Worm (Caenorhabditis elegans): ENCODE measurements around the gene slc-25A29.

slc-25A29 gene

ce11 chrV:14610781-14611180, 47.2 kb downstream of the slc-25A29 start:
- TF ChIP-seq akir-1 (GFP tag; optimal IDR thresholded peaks at IDR 0.05): no peak
- no peak for TF ChIP-seq Y67H2A.10 (GFP tag; conservative IDR thresholded peaks at IDR 0.05)
- TF ChIP-seq pha-4 (tag; optimal IDR thresholded peaks at IDR 0.05): no peak
- TF ChIP-seq F57A8.1 (GFP tag; optimal IDR thresholded peaks at IDR 0.05): no peak
- TF ChIP-seq die-1 (tag; optimal IDR thresholded peaks at IDR 0.05): no peak
- TF ChIP-seq nhr-80 (tag; optimal IDR thresholded peaks at IDR 0.05): no peak
- no peak for TF ChIP-seq ztf-18 (tag; optimal IDR thresholded peaks at IDR 0.05)
- TF ChIP-seq hlh-12 (tag; optimal IDR thresholded peaks at IDR 0.05): no peak
- TF ChIP-seq sdz-38 (tag; optimal IDR thresholded peaks at IDR 0.05): no peak
- no peak for TF ChIP-seq rpc-1 (optimal IDR thresholded peaks at IDR 0.05)
- TF ChIP-seq rpc-1 (tag; optimal IDR thresholded peaks at IDR 0.05): no peak
- TF ChIP-seq snpc-1.3 (tag; optimal IDR thresholded peaks at IDR 0.05; ENCODE audit: insufficient read depth): no peak
- no peak for TF ChIP-seq tbp1 (GFP tag; optimal IDR thresholded peaks at IDR 0.05)
- TF ChIP-seq B0019.2 (GFP tag; conservative IDR thresholded peaks at IDR 0.05): no peak
- TF ChIP-seq ets-4 (GFP tag; optimal IDR thresholded peaks at IDR 0.05): no peak
- TF ChIP-seq let-607 (tag; optimal IDR thresholded peaks at IDR 0.05): no peak
- TF ChIP-seq hmg-20 (GFP tag; IDR thresholded peaks at IDR 0.05): no peak

- TF ChIP-seq lin-35 (GFP tag; optimal IDR thresholded peaks at IDR 0.05) (no peak), xnd-1 (tag; optimal IDR thresholded peaks at IDR 0.05) (no peak), Y67H2A.10 (GFP tag; conservative IDR thresholded peaks at IDR 0.05) (no peak), let-526 (GFP tag; IDR thresholded peaks at IDR 0.05) (no peak), tlf-1 (GFP tag; optimal IDR thresholded peaks at IDR 0.05) (no peak), lir-1 (GFP tag; conservative IDR thresholded peaks at IDR 0.05) (no peak), nfyb-1 (GFP tag; IDR thresholded peaks at IDR 0.05) (no peak), mes-4 (tag; optimal IDR thresholded peaks at IDR 0.05) (no peak), Y79H2A.3 (GFP tag; conservative IDR thresholded peaks at IDR 0.05) (no peak), lsl-1 (GFP tag; optimal IDR thresholded peaks at IDR 0.05) (no peak), T26A5.8 (tag; optimal IDR thresholded peaks at IDR 0.05) (no peak)
Observed at ce11 chrV:14609643-14610042, 48.3 kb downstream of the slc-25A29 start, which contains the start of gene R11H6.4. TSS of gene R11H6.4 (plus strand) at chrV:14609943.

- TF ChIP-seq ceh-27 (GFP tag; optimal IDR thresholded peaks at IDR 0.05): no peak
- TF ChIP-seq hmg-1.2 (GFP tag; IDR thresholded peaks at IDR 0.05): no peak
- no peak for TF ChIP-seq sdz-38 (tag; optimal IDR thresholded peaks at IDR 0.05)
- no peak for TF ChIP-seq mel-28 (tag; optimal IDR thresholded peaks at IDR 0.05; ENCODE audit: borderline replicate concordance)
- TF ChIP-seq nhr-80 (tag; optimal IDR thresholded peaks at IDR 0.05): no peak
- TF ChIP-seq tbp1 (GFP tag; optimal IDR thresholded peaks at IDR 0.05): no peak
- TF ChIP-seq Y95B8A.8 (GFP tag; IDR thresholded peaks at IDR 0.05): no peak
Observed at ce11 chrV:14603755-14604154, 54.2 kb downstream of the slc-25A29 start.
